Worm (Caenorhabditis elegans): Measurements from ENCODE around the gene ndua-5.

DNA sequence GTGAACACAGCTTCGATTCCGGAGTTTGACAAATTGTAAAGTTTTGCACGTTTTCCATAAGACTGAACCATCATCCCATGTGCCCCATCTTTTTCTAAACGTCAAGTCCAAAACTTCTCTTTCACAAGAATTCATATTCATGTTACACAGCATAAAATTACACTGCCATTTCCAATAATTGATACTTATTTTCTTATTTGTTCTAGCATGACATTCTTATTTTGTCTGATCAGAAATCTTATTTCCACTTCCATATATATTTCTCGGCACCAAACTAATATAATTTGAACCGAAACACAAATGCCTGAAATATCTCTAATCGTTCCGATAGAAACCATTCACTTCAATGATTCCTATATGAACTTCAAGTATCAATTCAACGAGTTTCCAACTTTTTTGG is 38.7 kb downstream of the ndua-5 start, which contains the start of gene sru-2:
- TF ChIP-seq elt-1 (tag; optimal IDR thresholded peaks at IDR 0.05) (no peak), skn-1 (tag; optimal IDR thresholded peaks at IDR 0.05) (no peak), ceh-9 (tag; optimal IDR thresholded peaks at IDR 0.05) (no peak), nhr-237 (tag; optimal IDR thresholded peaks at IDR 0.05) (no peak), tbx-2 (tag; optimal IDR thresholded peaks at IDR 0.05) (no peak), zag-1 (tag; optimal IDR thresholded peaks at IDR 0.05) (no peak), mdl-1 (tag; optimal IDR thresholded peaks at IDR 0.05) (no peak), nhr-23 (tag; optimal IDR thresholded peaks at IDR 0.05) (no peak)
